Worm (Caenorhabditis elegans) whole organism, young adult: ENCODE results near the gene olrn-1.

Source experiments
- C17E4.6 ChIP-seq: fragments of 200-800 bp; sonication (Bioruptor generic); IDR thresholded peaks from 2 replicates; pipeline ENCODE4 v1.3.6; 2022; ENCODE audit warnings: missing genetic modification reagents, missing genetic modification characterization, missing compliant biosample characterization
- D2030.7 ChIP-seq: fragments of 200-800 bp; sonication (Bioruptor generic); IDR thresholded peaks from 2 replicates; pipeline ENCODE4 v1.3.6; 2022; ENCODE audit warnings: missing genetic modification reagents, missing genetic modification characterization, missing compliant biosample characterization
- F10E7.11 ChIP-seq: sonication (generic microtip); optimal IDR thresholded peaks from 2 replicates; lab custom pipeline; 2017; ENCODE audit warnings: mild to moderate bottlenecking, missing genetic modification characterization, moderate library complexity, missing compliant biosample characterization
- F33H1.4 ChIP-seq: fragments of 200-800 bp; sonication (Bioruptor generic); IDR thresholded peaks from 2 replicates; pipeline ENCODE4 v1.3.6; 2022; ENCODE audit warnings: missing genetic modification reagents, missing genetic modification characterization, missing compliant biosample characterization
- F52B5.7 ChIP-seq: sonication (generic microtip); optimal IDR thresholded peaks from 2 replicates; lab custom pipeline; 2016; ENCODE audit warnings: mild to moderate bottlenecking, missing genetic modification characterization, missing compliant biosample characterization
- F55B11.4 ChIP-seq: sonication (generic microtip); optimal IDR thresholded peaks from 2 replicates; lab custom pipeline; 2016; ENCODE audit warnings: missing compliant biosample characterization, missing genetic modification characterization, borderline replicate concordance; ENCODE audit not compliant: insufficient read depth
- K12H6.12 ChIP-seq: fragments of 200-800 bp; sonication (Bioruptor generic); optimal IDR thresholded peaks from 2 replicates; lab custom pipeline; 2018; ENCODE audit warnings: mild to moderate bottlenecking, missing genetic modification characterization, missing compliant biosample characterization
- Y53G8AR.9 ChIP-seq: fragments of 200-800 bp; sonication (Bioruptor generic); conservative IDR thresholded peaks from 2 replicates; pipeline ENCODE4 v1.3.6; 2022; ENCODE audit warnings: missing genetic modification reagents, missing genetic modification characterization, missing compliant biosample characterization
- Y56A3A.18 ChIP-seq: fragments of 200-800 bp; sonication (Bioruptor generic); IDR thresholded peaks from 2 replicates; pipeline ENCODE4 v1.3.6; 2022; ENCODE audit warnings: missing genetic modification reagents, missing genetic modification characterization, missing compliant biosample characterization
- Y79H2A.3 ChIP-seq: fragments of 200-800 bp; sonication (Bioruptor generic); conservative IDR thresholded peaks from 2 replicates; pipeline ENCODE4 v1.3.6; 2022; ENCODE audit warnings: missing genetic modification reagents, missing genetic modification characterization, missing compliant biosample characterization
- ZK185.1 ChIP-seq: sonication (generic microtip); optimal IDR thresholded peaks from 2 replicates; lab custom pipeline; 2016; ENCODE audit warnings: mild to moderate bottlenecking, missing genetic modification characterization, missing compliant biosample characterization; ENCODE audit not compliant: poor library complexity, severe bottlenecking
- akir-1 ChIP-seq: fragments of 200-800 bp; sonication (Bioruptor generic); optimal IDR thresholded peaks from 2 replicates; lab custom pipeline; 2018; ENCODE audit warnings: mild to moderate bottlenecking, missing genetic modification characterization, moderate library complexity, missing compliant biosample characterization
- aptf-2 ChIP-seq: fragments of 200-800 bp; sonication (Bioruptor generic); conservative IDR thresholded peaks from 2 replicates; pipeline ENCODE4 v1.3.6; 2022; ENCODE audit warnings: missing genetic modification reagents, missing genetic modification characterization, missing compliant biosample characterization
- athp-1 ChIP-seq: sonication (generic microtip); optimal IDR thresholded peaks from 2 replicates; lab custom pipeline; 2017; ENCODE audit warnings: mild to moderate bottlenecking, missing genetic modification characterization, missing compliant biosample characterization
- attf-3 ChIP-seq: fragments of 200-800 bp; sonication (Bioruptor generic); conservative IDR thresholded peaks from 2 replicates; pipeline ENCODE4 v1.3.6; 2022; ENCODE audit warnings: missing genetic modification reagents, missing genetic modification characterization, missing compliant biosample characterization
- bed-1 ChIP-seq: fragments of 200-800 bp; sonication (Bioruptor generic); IDR thresholded peaks from 2 replicates; pipeline ENCODE4 v1.3.6; 2022; ENCODE audit warnings: missing genetic modification reagents, missing genetic modification characterization, missing compliant biosample characterization
- bed-2 ChIP-seq: fragments of 200-800 bp; sonication (Bioruptor generic); IDR thresholded peaks from 2 replicates; pipeline ENCODE4 v1.3.6; 2022; ENCODE audit warnings: missing genetic modification reagents, missing genetic modification characterization, missing compliant biosample characterization
- cebp-2 ChIP-seq: fragments of 200-800 bp; sonication (Bioruptor generic); IDR thresholded peaks from 2 replicates; pipeline ENCODE4 v1.3.6; 2022; ENCODE audit warnings: missing genetic modification characterization, missing compliant biosample characterization
- ceh-100 ChIP-seq: fragments of 200-800 bp; sonication (Bioruptor generic); IDR thresholded peaks from 2 replicates; pipeline ENCODE4 v1.3.6; 2022; ENCODE audit warnings: missing genetic modification reagents, missing genetic modification characterization, missing compliant biosample characterization
- ceh-27 ChIP-seq: fragments of 200-800 bp; sonication (Bioruptor generic); optimal IDR thresholded peaks from 2 replicates; lab custom pipeline; 2018; ENCODE audit warnings: mild to moderate bottlenecking, missing genetic modification characterization, moderate library complexity, missing compliant biosample characterization
- ceh-40 ChIP-seq: fragments of 200-800 bp; sonication (Bioruptor generic); IDR thresholded peaks from 2 replicates; pipeline ENCODE4 v1.3.6; 2022; ENCODE audit warnings: missing genetic modification characterization, missing compliant biosample characterization
- ceh-58 ChIP-seq: fragments of 200-800 bp; sonication (Bioruptor generic); IDR thresholded peaks from 2 replicates; pipeline ENCODE4 v1.3.6; 2022; ENCODE audit warnings: missing genetic modification characterization, missing compliant biosample characterization
- ceh-91 ChIP-seq: fragments of 200-800 bp; sonication (Bioruptor generic); IDR thresholded peaks from 2 replicates; pipeline ENCODE4 v1.3.6; 2022; ENCODE audit warnings: missing genetic modification reagents, missing genetic modification characterization, missing compliant biosample characterization
- chd-7 ChIP-seq: sonication (generic microtip); optimal IDR thresholded peaks from 2 replicates; lab custom pipeline; 2016; ENCODE audit warnings: mild to moderate bottlenecking, missing genetic modification characterization, moderate library complexity, missing compliant biosample characterization
- ekl-4 ChIP-seq: fragments of 200-800 bp; sonication (Bioruptor generic); IDR thresholded peaks from 2 replicates; pipeline ENCODE4 v1.3.6; 2022; ENCODE audit warnings: missing genetic modification reagents, missing genetic modification characterization, missing compliant biosample characterization
- gei-17 ChIP-seq: fragments of 200-800 bp; sonication (Bioruptor generic); optimal IDR thresholded peaks from 2 replicates; lab custom pipeline; 2018; ENCODE audit warnings: mild to moderate bottlenecking, missing genetic modification characterization, missing compliant biosample characterization
- him-1 ChIP-seq: sonication (generic microtip); optimal IDR thresholded peaks from 2 replicates; lab custom pipeline; 2016; ENCODE audit warnings: missing genotype, missing genetic modification reagents, missing genetic modification characterization, missing compliant biosample characterization
- hlh-26 ChIP-seq: fragments of 200-800 bp; sonication (Bioruptor generic); conservative IDR thresholded peaks from 2 replicates; pipeline ENCODE4 v1.3.6; 2022; ENCODE audit warnings: missing genetic modification reagents, missing genetic modification characterization, missing compliant biosample characterization
- hmg-1.2 ChIP-seq: fragments of 200-800 bp; sonication (Bioruptor generic); IDR thresholded peaks from 2 replicates; pipeline ENCODE4 v1.3.6; 2022; ENCODE audit warnings: missing genetic modification reagents, missing genetic modification characterization, missing compliant biosample characterization
- hmg-20 ChIP-seq: fragments of 200-800 bp; sonication (Bioruptor generic); IDR thresholded peaks from 2 replicates; pipeline ENCODE4 v1.3.6; 2022; ENCODE audit warnings: missing genetic modification reagents, missing genetic modification characterization, missing compliant biosample characterization
- hsf-1 ChIP-seq: fragments of 200-800 bp; sonication (Bioruptor generic); IDR thresholded peaks from 2 replicates; pipeline ENCODE4 v1.3.6; 2022; ENCODE audit warnings: missing genetic modification reagents, missing genetic modification characterization, missing compliant biosample characterization
- let-526 ChIP-seq: fragments of 200-800 bp; sonication (Bioruptor generic); IDR thresholded peaks from 2 replicates; pipeline ENCODE4 v1.3.6; 2022; ENCODE audit warnings: missing genetic modification reagents, missing genetic modification characterization, missing compliant biosample characterization
- lin-26 ChIP-seq: fragments of 200-800 bp; sonication (Bioruptor generic); IDR thresholded peaks from 2 replicates; pipeline ENCODE4 v1.3.6; 2022; ENCODE audit warnings: missing genetic modification reagents, missing genetic modification characterization, missing compliant biosample characterization
- lsy-27 ChIP-seq: sonication (generic microtip); optimal IDR thresholded peaks from 2 replicates; lab custom pipeline; 2017; ENCODE audit warnings: missing genetic modification characterization, mild to moderate bottlenecking, missing compliant biosample characterization, antibody characterized with exemption, missing genotype, borderline replicate concordance; ENCODE audit not compliant: insufficient read depth
- madf-3 ChIP-seq: fragments of 200-800 bp; sonication (Bioruptor generic); IDR thresholded peaks from 2 replicates; pipeline ENCODE4 v1.3.6; 2022; ENCODE audit warnings: missing genetic modification reagents, missing genetic modification characterization, missing compliant biosample characterization
- madf-8 ChIP-seq: fragments of 200-800 bp; sonication (Bioruptor generic); conservative IDR thresholded peaks from 2 replicates; pipeline ENCODE4 v1.3.6; 2022; ENCODE audit warnings: missing genetic modification reagents, missing genetic modification characterization, missing compliant biosample characterization
- mcd-1 ChIP-seq: fragments of 200-800 bp; sonication (Bioruptor generic); IDR thresholded peaks from 2 replicates; pipeline ENCODE4 v1.3.6; 2022; ENCODE audit warnings: missing genetic modification reagents, missing genetic modification characterization, missing compliant biosample characterization
- mes-4 ChIP-seq: sonication (generic microtip); optimal IDR thresholded peaks from 2 replicates; lab custom pipeline; 2016; ENCODE audit warnings: missing genotype, missing genetic modification characterization, missing compliant biosample characterization
- mxl-1 ChIP-seq: sonication (generic microtip); optimal IDR thresholded peaks from 2 replicates; lab custom pipeline; 2016; ENCODE audit warnings: missing genetic modification characterization, missing compliant biosample characterization
- nhr-120 ChIP-seq: fragments of 200-800 bp; sonication (Bioruptor generic); IDR thresholded peaks from 2 replicates; pipeline ENCODE4 v1.3.6; 2022; ENCODE audit warnings: missing genetic modification characterization, missing compliant biosample characterization
- nhr-179 ChIP-seq: sonication (generic microtip); optimal IDR thresholded peaks from 2 replicates; lab custom pipeline; 2016; ENCODE audit warnings: mild to moderate bottlenecking, missing genetic modification characterization, missing compliant biosample characterization
- nhr-90 ChIP-seq: sonication (generic microtip); optimal IDR thresholded peaks from 2 replicates; lab custom pipeline; 2016; ENCODE audit warnings: missing genotype, mild to moderate bottlenecking, missing genetic modification characterization, missing compliant biosample characterization
- pbrm-1 ChIP-seq: fragments of 200-800 bp; sonication (Bioruptor generic); IDR thresholded peaks from 2 replicates; pipeline ENCODE4 v1.3.6; 2022; ENCODE audit warnings: missing genetic modification reagents, missing genetic modification characterization, missing compliant biosample characterization
- rec-8 ChIP-seq, 2 experiments: sonication (generic microtip); optimal IDR thresholded peaks; 2 replicates each; lab custom pipeline; 2016; ENCODE audit warnings: mild to moderate bottlenecking in 2 of 2, missing genetic modification characterization in 2 of 2, missing genetic modification reagents in 2 of 2, missing genotype in 2 of 2, missing biosample characterization in 1 of 2, missing compliant biosample characterization in 1 of 2, moderate library complexity in 1 of 2
- rpc-1 ChIP-seq, 2 experiments: fragments of 150-350 bp in 1 of 2; sonication (generic microtip) in 1 of 2; optimal IDR thresholded peaks; 2 replicates each; lab custom pipeline; 2014 to 2018; ENCODE audit warnings: missing biosample characterization in 1 of 2, missing genetic modification characterization in 1 of 2, missing genetic modification reagents in 1 of 2, missing genotype in 1 of 2
- sptf-2 ChIP-seq: fragments of 200-800 bp; sonication (Bioruptor generic); optimal IDR thresholded peaks from 2 replicates; lab custom pipeline; 2018; ENCODE audit warnings: mild to moderate bottlenecking, missing genetic modification characterization, missing compliant biosample characterization
- zfh-2 ChIP-seq: fragments of 200-800 bp; sonication (Bioruptor generic); conservative IDR thresholded peaks from 2 replicates; pipeline ENCODE4 v1.3.6; 2022; ENCODE audit warnings: missing genetic modification reagents, missing genetic modification characterization, missing compliant biosample characterization
- ztf-26 ChIP-seq: sonication (generic microtip); optimal IDR thresholded peaks from 2 replicates; lab custom pipeline; 2017; ENCODE audit warnings: missing genetic modification characterization, missing compliant biosample characterization

olrn-1 gene

DNA sequence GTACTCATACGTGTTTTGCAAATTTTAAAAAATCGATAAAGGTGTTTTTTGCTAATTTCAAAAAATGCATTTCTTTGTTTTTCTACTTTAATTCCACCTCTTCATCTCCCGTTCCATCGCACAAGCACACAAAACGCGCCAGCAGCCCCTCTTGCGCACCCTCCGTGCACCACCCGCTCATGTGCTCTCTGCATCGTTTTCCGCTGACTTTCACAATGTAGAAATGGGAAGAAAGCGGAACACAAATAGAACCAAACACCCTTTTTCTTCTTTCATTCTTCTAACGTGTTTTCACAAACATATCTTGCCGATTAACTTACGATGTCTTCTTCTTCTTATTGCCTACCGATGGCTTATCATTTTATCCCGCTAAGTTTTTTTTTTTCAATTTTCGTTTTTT, 44.7 kb upstream of the olrn-1 start (continued):
- TF ChIP-seq Y53G8AR.9 (GFP tag; lab: Robert Waterston, UW) (peak; percentile 78), mcd-1 (peak; percentile 83), F52B5.7 (tag; lab: Kevin White, UChicago) (no peak), rpc-1 (optimal IDR thresholded peaks at IDR 0.05; lab: Kevin White, UChicago) (no peak), rpc-1 (tag; optimal IDR thresholded peaks at IDR 0.05; lab: Kevin White, UChicago) (no peak), ceh-40 (GFP tag; lab: Robert Waterston, UW) (0 out of 2 replicates have a peak, but pooled peaks have one; percentile 17), cebp-2 (GFP tag; lab: Robert Waterston, UW) (no peak), F33H1.4 (GFP tag; lab: Robert Waterston, UW) (no peak), bed-2 (GFP tag; lab: Robert Waterston, UW) (no peak), ztf-26 (no peak), hlh-26 (GFP tag; lab: Robert Waterston, UW) (no peak), chd-7 (tag; lab: Kevin White, UChicago) (peak; percentile 58), F10E7.11 (tag; lab: Kevin White, UChicago) (no peak), gei-17 (GFP tag; lab: Kevin White, UChicago) (peak; percentile 1), ceh-27 (GFP tag; lab: Kevin White, UChicago) (peak; percentile 59), mes-4 (tag; lab: Kevin White, UChicago) (no peak), ceh-100 (GFP tag; lab: Robert Waterston, UW) (no peak), mxl-1 (tag; lab: Kevin White, UChicago) (no peak), hmg-1.2 (GFP tag; lab: Robert Waterston, UW) (peak; percentile 44; the same call in 1 of the 2 replicates), ceh-91 (GFP tag; lab: Robert Waterston, UW) (no peak), nhr-90 (tag; lab: Kevin White, UChicago) (peak; percentile 32), ekl-4 (no peak; the same call in 1 of the 2 replicates), hsf-1 (0 out of 2 replicates have a peak, but pooled peaks have one; percentile 24), akir-1 (GFP tag; lab: Kevin White, UChicago) (no peak), him-1 (tag; lab: Kevin White, UChicago) (no peak), lin-26 (GFP tag; lab: Robert Waterston, UW) (peak; percentile 58; the same call in 1 of the 2 replicates), lsy-27 (no peak), K12H6.12 (tag; lab: Kevin White, UChicago) (peak; percentile 83), madf-8 (GFP tag; lab: Robert Waterston, UW) (no peak), nhr-120 (GFP tag; lab: Robert Waterston, UW) (no peak), let-526 (peak; percentile 75; the same call in 1 of the 2 replicates), rec-8 (tag; optimal IDR thresholded peaks at IDR 0.05; lab: Kevin White, UChicago) (no peak), ceh-58 (no peak), athp-1 (tag; lab: Kevin White, UChicago) (no peak), zfh-2 (GFP tag; lab: Robert Waterston, UW) (peak; percentile 97), ZK185.1 (tag; lab: Kevin White, UChicago) (peak; percentile 49), Y56A3A.18 (GFP tag; lab: Robert Waterston, UW) (peak; percentile 77; the same call in 1 of the 2 replicates), aptf-2 (no peak), attf-3 (0 out of 2 replicates have a peak, but pooled peaks have one; percentile 31), F55B11.4 (no peak), sptf-2 (GFP tag; lab: Kevin White, UChicago) (peak; percentile 22), pbrm-1 (GFP tag; lab: Robert Waterston, UW) (peak; percentile 76), C17E4.6 (GFP tag; lab: Robert Waterston, UW) (no peak), hmg-20 (no peak), bed-1 (GFP tag; lab: Robert Waterston, UW) (no peak), nhr-179 (tag; lab: Kevin White, UChicago) (no peak), Y79H2A.3 (no peak), madf-3 (GFP tag; lab: Robert Waterston, UW) (0 out of 2 replicates have a peak, but pooled peaks have one; percentile 50), D2030.7 (GFP tag; lab: Robert Waterston, UW) (no peak)
